Worm (Caenorhabditis elegans) whole organism, young adult: Measurements from ENCODE around the gene clec-150.

ENCODE experiments used
- F33H1.4 ChIP-seq: fragments of 200-800 bp; sonication (Bioruptor generic); IDR thresholded peaks from 2 replicates; pipeline ENCODE4 v1.3.6; 2022; ENCODE audit warnings: missing genetic modification reagents, missing genetic modification characterization, missing compliant biosample characterization
- K12H6.12 ChIP-seq: fragments of 200-800 bp; sonication (Bioruptor generic); optimal IDR thresholded peaks from 2 replicates; lab custom pipeline; 2018; ENCODE audit warnings: mild to moderate bottlenecking, missing genetic modification characterization, missing compliant biosample characterization
- T07F8.4 ChIP-seq: sonication (generic microtip); optimal IDR thresholded peaks from 2 replicates; lab custom pipeline; 2016; ENCODE audit warnings: mild to moderate bottlenecking, missing genetic modification characterization, moderate library complexity, missing compliant biosample characterization
- attf-6 ChIP-seq: fragments of 200-800 bp; sonication (Bioruptor generic); IDR thresholded peaks from 2 replicates; pipeline ENCODE4 v1.3.6; 2022; ENCODE audit warnings: missing genetic modification reagents, missing genetic modification characterization, missing compliant biosample characterization
- chd-7 ChIP-seq: sonication (generic microtip); optimal IDR thresholded peaks from 2 replicates; lab custom pipeline; 2016; ENCODE audit warnings: mild to moderate bottlenecking, missing genetic modification characterization, moderate library complexity, missing compliant biosample characterization
- dpl-1 ChIP-seq: fragments of 150-350 bp; optimal IDR thresholded peaks from 2 replicates; lab custom pipeline; 2014; ENCODE audit warnings: missing biosample characterization, missing genetic modification reagents, missing genetic modification characterization
- hsf-1 ChIP-seq: fragments of 200-800 bp; sonication (Bioruptor generic); IDR thresholded peaks from 2 replicates; pipeline ENCODE4 v1.3.6; 2022; ENCODE audit warnings: missing genetic modification reagents, missing genetic modification characterization, missing compliant biosample characterization
- mxl-1 ChIP-seq: sonication (generic microtip); optimal IDR thresholded peaks from 2 replicates; lab custom pipeline; 2016; ENCODE audit warnings: missing genetic modification characterization, missing compliant biosample characterization
- snpc-1.3 ChIP-seq: sonication (generic microtip); optimal IDR thresholded peaks from 2 replicates; lab custom pipeline; 2017; ENCODE audit warnings: missing genetic modification characterization, mild to moderate bottlenecking, missing compliant biosample characterization, antibody characterized with exemption, moderate library complexity, missing genotype, missing genetic modification reagents; ENCODE audit not compliant: insufficient read depth
- tbp1 ChIP-seq: fragments of 200-800 bp; sonication (Bioruptor generic); optimal IDR thresholded peaks from 2 replicates; lab custom pipeline; 2018; ENCODE audit warnings: mild to moderate bottlenecking, missing genetic modification characterization, missing compliant biosample characterization
- unc-62 ChIP-seq: fragments of 150-350 bp; optimal IDR thresholded peaks from 2 replicates; lab custom pipeline; 2014; ENCODE audit warnings: missing biosample characterization, missing genetic modification reagents, missing genetic modification characterization
- ztf-22 ChIP-seq: fragments of 200-800 bp; sonication (Bioruptor generic); optimal IDR thresholded peaks from 2 replicates; lab custom pipeline; 2018; ENCODE audit warnings: mild to moderate bottlenecking, missing genetic modification characterization, moderate library complexity, missing compliant biosample characterization

DNA sequence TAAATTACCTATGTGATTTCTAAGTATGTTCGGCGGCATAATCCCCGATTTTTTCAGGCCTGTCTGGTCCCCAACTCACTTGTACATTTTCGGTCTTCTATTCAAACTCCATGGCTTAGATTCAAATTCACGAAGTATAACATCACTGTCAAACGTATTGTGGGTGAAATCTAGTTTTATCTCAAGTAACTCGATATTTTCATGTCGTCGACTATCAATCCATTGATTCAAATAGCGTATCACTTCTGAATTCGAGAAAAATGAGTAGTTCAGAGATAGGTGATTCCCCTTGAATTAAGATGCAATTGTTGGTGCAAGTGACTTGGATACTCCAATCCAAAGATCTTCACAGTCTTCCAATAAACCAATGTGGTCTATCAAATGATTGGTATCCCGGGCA, 37.9 kb upstream of the clec-150 start:
- TF ChIP-seq chd-7 (tag; lab: Kevin White, UChicago) (no peak), snpc-1.3 (tag; lab: Kevin White, UChicago) (no peak), K12H6.12 (tag; lab: Kevin White, UChicago) (no peak), attf-6 (GFP tag; lab: Robert Waterston, UW) (no peak), T07F8.4 (tag; lab: Kevin White, UChicago) (no peak), hsf-1 (no peak), unc-62 (no peak), ztf-22 (GFP tag; lab: Kevin White, UChicago) (no peak), dpl-1 (GFP tag; lab: Kevin White, UChicago) (no peak), F33H1.4 (GFP tag; lab: Robert Waterston, UW) (no peak), tbp1 (GFP tag; lab: Kevin White, UChicago) (no peak), mxl-1 (tag; lab: Kevin White, UChicago) (no peak)
